Fruit fly (Drosophila melanogaster): Measurements from ENCODE around the gene mRpS30.

- TF ChIP-seq toe (GFP tag; optimal IDR thresholded peaks at IDR 0.05) (no peak), ovo (GFP tag; optimal IDR thresholded peaks at IDR 0.05) (no peak), bab1 (GFP tag; optimal IDR thresholded peaks at IDR 0.05) (no peak)
These were observed 2.2 kb upstream of the mRpS30 start, which contains the start of gene Efhc1.1 for dm6 chrX:15783610-15784009.
